Worm (Caenorhabditis elegans) whole organism, L1 larva: ENCODE results near the gene F48G7.9.

ENCODE experiments used
- C04F5.9 ChIP-seq: sonication (generic microtip); optimal IDR thresholded peaks from 2 replicates; lab custom pipeline; 2016; ENCODE audit warnings: missing genetic modification characterization, missing compliant biosample characterization
- C16A3.4 ChIP-seq: fragments of 150-350 bp; optimal IDR thresholded peaks from 2 replicates; lab custom pipeline; 2014; ENCODE audit warnings: missing biosample characterization, missing genetic modification characterization
- C34B4.2 ChIP-seq: sonication (generic microtip); optimal IDR thresholded peaks from 2 replicates; lab custom pipeline; 2017; ENCODE audit warnings: mild to moderate bottlenecking, missing genetic modification characterization, missing compliant biosample characterization
- Y116A8C.19 ChIP-seq: sonication (generic microtip); optimal IDR thresholded peaks from 2 replicates; lab custom pipeline; 2016; ENCODE audit warnings: missing compliant biosample characterization, missing genetic modification characterization, borderline replicate concordance
- aha-1 ChIP-seq: fragments of 150-350 bp; optimal IDR thresholded peaks from 2 replicates; lab custom pipeline; 2014; ENCODE audit warnings: missing biosample characterization, missing genetic modification characterization
- alr-1 ChIP-seq: fragments of 200-800 bp; sonication (Bioruptor generic); optimal IDR thresholded peaks from 2 replicates; lab custom pipeline; 2018; ENCODE audit warnings: borderline replicate concordance, mild to moderate bottlenecking, missing genetic modification characterization, missing compliant biosample characterization
- aly-2 ChIP-seq: fragments of 150-350 bp; optimal IDR thresholded peaks from 2 replicates; lab custom pipeline; 2014; ENCODE audit warnings: missing biosample characterization, missing genetic modification characterization
- blmp-1 ChIP-seq: fragments of 150-350 bp; optimal IDR thresholded peaks from 2 replicates; lab custom pipeline; 2014; ENCODE audit warnings: missing biosample characterization, missing genetic modification characterization
- ceh-63 ChIP-seq: fragments of 200-800 bp; sonication (Bioruptor generic); optimal IDR thresholded peaks from 2 replicates; lab custom pipeline; 2018; ENCODE audit warnings: mild to moderate bottlenecking, missing genetic modification characterization, missing compliant biosample characterization
- ces-1 ChIP-seq: fragments of 150-350 bp; optimal IDR thresholded peaks from 2 replicates; lab custom pipeline; 2014; ENCODE audit warnings: missing biosample characterization, missing genetic modification reagents, missing genetic modification characterization
- efl-1 ChIP-seq, 4 experiments: fragments of 150-350 bp; optimal IDR thresholded peaks in 3 of 4; peaks in 1 of 4; 1 replicate in 1 of 4; 2 replicates in 3 of 4; lab custom pipeline; 2014; ENCODE audit warnings: missing biosample characterization in 2 of 4, missing genetic modification characterization in 2 of 4, missing genetic modification reagents in 2 of 4
- efl-3 ChIP-seq: fragments of 200-800 bp; sonication (Bioruptor generic); optimal IDR thresholded peaks from 2 replicates; lab custom pipeline; 2018; ENCODE audit warnings: mild to moderate bottlenecking, missing genetic modification characterization, missing compliant biosample characterization
- egl-13 ChIP-seq: sonication (generic microtip); optimal IDR thresholded peaks from 2 replicates; lab custom pipeline; 2016; ENCODE audit warnings: missing genotype, missing genetic modification reagents, missing genetic modification characterization, missing compliant biosample characterization
- egl-27 ChIP-seq, 2 experiments: fragments of 150-350 bp in 1 of 2; sonication (generic microtip); optimal IDR thresholded peaks; 3 replicates each; lab custom pipeline; 2017 to 2018; ENCODE audit warnings: missing biosample characterization in 2 of 2, missing genetic modification characterization in 2 of 2, missing genetic modification reagents in 2 of 2
- elt-2 ChIP-seq: sonication (generic microtip); optimal IDR thresholded peaks from 2 replicates; lab custom pipeline; 2016; ENCODE audit warnings: missing genetic modification characterization, mild to moderate bottlenecking, inconsistent platforms, missing compliant biosample characterization, missing genetic modification reagents
- elt-3 ChIP-seq, 6 experiments: fragments of 150-350 bp in 1 of 6; sonication (generic microtip); optimal IDR thresholded peaks; 2 replicates each; lab custom pipeline; 2017 to 2018; ENCODE audit warnings: missing biosample characterization in 6 of 6, missing genetic modification characterization in 6 of 6, inconsistent platforms in 1 of 6
- fkh-4 ChIP-seq: sonication (generic microtip); optimal IDR thresholded peaks from 2 replicates; lab custom pipeline; 2016; ENCODE audit warnings: missing compliant biosample characterization, missing genetic modification characterization, borderline replicate concordance
- fkh-8 ChIP-seq: sonication (generic microtip); optimal IDR thresholded peaks from 2 replicates; lab custom pipeline; 2016; ENCODE audit warnings: mild to moderate bottlenecking, missing genetic modification characterization, missing compliant biosample characterization
- fos-1 ChIP-seq: fragments of 150-350 bp; optimal IDR thresholded peaks from 2 replicates; lab custom pipeline; 2014; ENCODE audit warnings: missing biosample characterization, missing genetic modification characterization
- hpl-2 ChIP-seq: fragments of 150-350 bp; optimal IDR thresholded peaks from 2 replicates; lab custom pipeline; 2014; ENCODE audit warnings: missing biosample characterization, missing genetic modification reagents, missing genetic modification characterization
- isw-1 ChIP-seq: fragments of 200-800 bp; sonication (Bioruptor generic); IDR thresholded peaks from 2 replicates; pipeline ENCODE4 v1.3.6; 2022; ENCODE audit warnings: missing genetic modification characterization, missing compliant biosample characterization
- jun-1 ChIP-seq: fragments of 150-350 bp; optimal IDR thresholded peaks from 2 replicates; lab custom pipeline; 2014; ENCODE audit warnings: missing biosample characterization, missing genetic modification reagents, missing genetic modification characterization
- lin-13 ChIP-seq: fragments of 150-350 bp; optimal IDR thresholded peaks from 2 replicates; lab custom pipeline; 2014; ENCODE audit warnings: missing biosample characterization, missing genetic modification reagents, missing genetic modification characterization
- lin-14 ChIP-seq: fragments of 200-800 bp; sonication (Bioruptor generic); optimal IDR thresholded peaks from 2 replicates; lab custom pipeline; 2018; ENCODE audit warnings: mild to moderate bottlenecking, missing genetic modification characterization, moderate library complexity, missing compliant biosample characterization
- lin-15B ChIP-seq: fragments of 150-350 bp; sonication (generic microtip); optimal IDR thresholded peaks from 3 replicates; lab custom pipeline; 2014; ENCODE audit warnings: missing biosample characterization, missing genetic modification characterization
- lin-35 ChIP-seq, 2 experiments: fragments of 150-350 bp; optimal IDR thresholded peaks; 2 replicates each; lab custom pipeline; 2014; ENCODE audit warnings: missing biosample characterization in 2 of 2, missing genetic modification characterization in 2 of 2, missing genetic modification reagents in 2 of 2
- lsy-2 ChIP-seq, 2 experiments: fragments of 150-350 bp; optimal IDR thresholded peaks; 2 replicates each; lab custom pipeline; 2014; ENCODE audit warnings: missing biosample characterization in 2 of 2, missing genetic modification characterization in 2 of 2
- mab-9 ChIP-seq: fragments of 200-800 bp; sonication (Bioruptor generic); IDR thresholded peaks from 2 replicates; pipeline ENCODE4 v1.3.6; 2022; ENCODE audit warnings: missing genetic modification reagents, missing genetic modification characterization, missing compliant biosample characterization
- mdl-1 ChIP-seq, 2 experiments: fragments of 150-350 bp; optimal IDR thresholded peaks; 2 replicates each; lab custom pipeline; 2014 to 2017; ENCODE audit warnings: missing biosample characterization in 2 of 2, missing genetic modification characterization in 2 of 2, inconsistent platforms in 1 of 2
- nhr-20 ChIP-seq: sonication (generic microtip); optimal IDR thresholded peaks from 2 replicates; lab custom pipeline; 2016; ENCODE audit warnings: mild to moderate bottlenecking, missing genetic modification characterization, missing compliant biosample characterization
- nhr-237 ChIP-seq: fragments of 150-350 bp; optimal IDR thresholded peaks from 2 replicates; lab custom pipeline; 2014; ENCODE audit warnings: missing biosample characterization, missing genetic modification characterization
- nhr-28 ChIP-seq: fragments of 150-350 bp; optimal IDR thresholded peaks from 2 replicates; lab custom pipeline; 2014; ENCODE audit warnings: missing biosample characterization, missing genetic modification characterization
- nhr-47 ChIP-seq: sonication (generic microtip); optimal IDR thresholded peaks from 2 replicates; lab custom pipeline; 2016; ENCODE audit warnings: mild to moderate bottlenecking, missing genetic modification characterization, moderate library complexity, missing compliant biosample characterization
- nhr-71 ChIP-seq: sonication (generic microtip); optimal IDR thresholded peaks from 2 replicates; lab custom pipeline; 2016; ENCODE audit warnings: mild to moderate bottlenecking, missing genetic modification characterization, moderate library complexity, missing compliant biosample characterization
- nhr-90 ChIP-seq: sonication (generic microtip); optimal IDR thresholded peaks from 2 replicates; lab custom pipeline; 2016; ENCODE audit warnings: mild to moderate bottlenecking, missing genetic modification characterization, missing compliant biosample characterization; ENCODE audit not compliant: poor library complexity
- pax-3 ChIP-seq: fragments of 200-800 bp; sonication (Bioruptor generic); optimal IDR thresholded peaks from 2 replicates; lab custom pipeline; 2018; ENCODE audit warnings: mild to moderate bottlenecking, missing genetic modification characterization, moderate library complexity, missing compliant biosample characterization
- pqm-1 ChIP-seq: sonication (generic microtip); optimal IDR thresholded peaks from 3 replicates; lab custom pipeline; 2017; ENCODE audit warnings: missing biosample characterization, missing genetic modification characterization
- snpc-4 ChIP-seq: fragments of 150-350 bp; optimal IDR thresholded peaks from 2 replicates; lab custom pipeline; 2014; ENCODE audit warnings: missing biosample characterization, missing genetic modification characterization
- snu-23 ChIP-seq: sonication (generic microtip); optimal IDR thresholded peaks from 2 replicates; lab custom pipeline; 2016; ENCODE audit warnings: missing genetic modification characterization, missing compliant biosample characterization
- sup-37 ChIP-seq: fragments of 200-800 bp; sonication (Bioruptor generic); optimal IDR thresholded peaks from 2 replicates; lab custom pipeline; 2018; ENCODE audit warnings: mild to moderate bottlenecking, missing genetic modification characterization, missing compliant biosample characterization
- tbx-2 ChIP-seq: sonication (generic microtip); optimal IDR thresholded peaks from 2 replicates; lab custom pipeline; 2016; ENCODE audit warnings: missing genetic modification characterization, missing compliant biosample characterization
- tlp-1 ChIP-seq: fragments of 150-350 bp; optimal IDR thresholded peaks from 2 replicates; lab custom pipeline; 2014; ENCODE audit warnings: missing biosample characterization, missing genetic modification characterization
- unc-130 ChIP-seq: fragments of 150-350 bp; optimal IDR thresholded peaks from 2 replicates; lab custom pipeline; 2017; ENCODE audit warnings: missing biosample characterization, missing genetic modification characterization, inconsistent platforms
- unc-86 ChIP-seq: sonication (generic microtip); optimal IDR thresholded peaks from 2 replicates; lab custom pipeline; 2016; ENCODE audit warnings: missing genetic modification characterization, missing compliant biosample characterization
- unc-98 ChIP-seq: fragments of 200-800 bp; sonication (Bioruptor generic); IDR thresholded peaks from 2 replicates; pipeline ENCODE4 v1.3.6; 2022; ENCODE audit warnings: missing genetic modification characterization, missing compliant biosample characterization
- xbp-1 ChIP-seq: sonication (generic microtip); optimal IDR thresholded peaks from 2 replicates; lab custom pipeline; 2016; ENCODE audit warnings: missing genetic modification characterization, missing compliant biosample characterization
- zag-1 ChIP-seq: fragments of 150-350 bp; optimal IDR thresholded peaks from 2 replicates; lab custom pipeline; 2014; ENCODE audit warnings: missing biosample characterization, missing genetic modification characterization
- ztf-11 ChIP-seq, 2 experiments: sonication (generic microtip); optimal IDR thresholded peaks; 2 replicates each; lab custom pipeline; 2016 to 2017; ENCODE audit warnings: missing genetic modification characterization in 2 of 2, missing biosample characterization in 1 of 2, missing compliant biosample characterization in 1 of 2

Gene F48G7.9

DNA sequence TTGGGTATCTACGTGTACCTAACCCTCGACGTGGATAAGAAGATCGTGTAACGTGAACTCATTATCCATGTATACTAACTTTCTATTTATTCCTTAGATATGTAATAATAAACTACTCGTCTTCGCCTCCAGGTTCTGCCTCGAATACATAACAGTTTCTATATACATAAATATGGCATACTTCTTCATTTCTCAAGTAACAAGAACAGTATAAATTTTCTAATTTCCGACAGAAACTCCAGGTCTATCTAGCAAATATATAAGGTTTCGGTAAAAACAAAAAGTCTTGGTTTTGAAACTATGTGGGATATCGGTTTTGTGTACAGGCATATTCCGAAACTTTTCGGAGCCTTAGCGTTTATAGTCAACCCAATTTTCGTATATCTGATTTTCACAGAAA, 9.9 kb upstream of the F48G7.9 start, which contains the start of gene srj-37 (continued):
- TF ChIP-seq alr-1 (tag; lab: Kevin White, UChicago): no peak

DNA sequence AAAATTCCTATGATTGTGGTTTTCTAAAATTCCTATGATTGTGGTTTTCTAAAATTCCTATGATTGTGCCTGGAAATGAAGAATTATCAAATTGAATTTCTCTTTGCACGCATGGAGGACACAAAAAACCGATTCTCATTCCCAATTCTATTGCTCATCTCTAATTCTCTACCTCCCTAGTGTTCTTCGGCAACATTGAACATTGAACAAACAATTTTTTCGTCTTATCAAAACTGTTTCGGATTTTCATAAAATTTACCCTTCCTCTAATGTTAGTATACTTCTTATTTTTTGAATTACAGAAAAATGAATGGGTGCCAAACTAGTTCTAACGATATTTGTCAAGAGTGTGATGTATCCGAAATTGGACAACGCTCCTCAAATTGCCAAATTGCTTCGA, 7.9 kb upstream of the F48G7.9 start, which contains the start of gene pals-31:
Gene pals-31, plus strand, starts transcription at position 301 of the 400 bp plus-strand sequence.
- TF ChIP-seq aha-1 (tag; lab: Kevin White, UChicago) (no peak), tlp-1 (no peak), ztf-11 (tag; optimal IDR thresholded peaks at IDR 0.05; lab: Kevin White, UChicago) (no peak), elt-2 (tag; lab: Kevin White, UChicago) (no peak), fos-1 (tag; lab: Kevin White, UChicago) (no peak), nhr-28 (tag; lab: Kevin White, UChicago) (no peak), ces-1 (GFP tag; lab: Kevin White, UChicago) (no peak), lin-15B (tag; lab: Kevin White, UChicago) (no peak), nhr-71 (tag; lab: Kevin White, UChicago) (no peak), unc-98 (GFP tag; lab: Robert Waterston, UW) (no peak), snu-23 (no peak), fkh-8 (tag; lab: Kevin White, UChicago) (no peak), unc-86 (tag; lab: Kevin White, UChicago) (no peak), tbx-2 (tag; lab: Kevin White, UChicago) (no peak), mab-9 (GFP tag; lab: Robert Waterston, UW) (no peak), pqm-1 (no peak), C04F5.9 (tag; lab: Kevin White, UChicago) (no peak), efl-3 (no peak), efl-1 (optimal IDR thresholded peaks at IDR 0.05; lab: Kevin White, UChicago) (no peak), efl-1 (GFP tag; optimal IDR thresholded peaks at IDR 0.05 in 1 of 2; lab: Kevin White, UChicago) (no peak), fkh-4 (no peak)

DNA sequence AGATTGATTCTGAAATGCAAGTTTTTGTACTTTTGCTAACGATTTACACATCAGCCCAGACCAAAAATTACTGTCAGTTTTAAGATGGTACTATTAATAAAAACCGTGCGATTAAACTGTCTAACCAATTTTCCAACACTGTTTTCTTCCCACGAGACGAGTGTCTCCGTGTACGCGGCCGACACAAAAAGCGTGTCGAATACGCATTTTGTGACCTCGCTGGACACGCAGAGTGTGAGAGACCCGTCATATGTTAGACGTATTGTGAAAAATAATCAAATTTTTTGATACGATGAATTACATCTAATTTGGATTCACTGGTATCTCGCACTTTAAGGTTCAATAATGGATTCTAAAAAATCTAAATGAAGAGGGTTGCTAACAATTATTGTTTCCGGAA, 7.2 kb upstream of the F48G7.9 start:
- TF ChIP-seq isw-1 (GFP tag; lab: Robert Waterston, UW): no peak
- TF ChIP-seq lin-13: no peak
- no peak for TF ChIP-seq pqm-1
- no peak for TF ChIP-seq nhr-47 (tag; lab: Kevin White, UChicago)
- TF ChIP-seq ceh-63 (GFP tag; lab: Kevin White, UChicago): no peak
- TF ChIP-seq egl-13: no peak
- no peak for TF ChIP-seq Y116A8C.19 (tag; lab: Kevin White, UChicago)
- TF ChIP-seq unc-130 (tag; lab: Kevin White, UChicago): peak; percentile 20
- TF ChIP-seq blmp-1: peak; percentile 35
- no peak for TF ChIP-seq egl-27 (tag; optimal IDR thresholded peaks at IDR 0.05; lab: Kevin White, UChicago)
- no peak for TF ChIP-seq pax-3 (tag; lab: Kevin White, UChicago)
- peak in 1 of 2 experiments; percentile 47 for TF ChIP-seq mdl-1 (tag; optimal IDR thresholded peaks at IDR 0.05; lab: Kevin White, UChicago)
- TF ChIP-seq elt-3 (tag; optimal IDR thresholded peaks at IDR 0.05; lab: Kevin White, UChicago): peak in 1 of 6 experiments; percentile 8
- peak; percentile 29 for TF ChIP-seq elt-2 (tag; lab: Kevin White, UChicago)
- TF ChIP-seq lin-35 (GFP tag; optimal IDR thresholded peaks at IDR 0.05; lab: Kevin White, UChicago): peak in 1 of 2 experiments; percentile 67
- no peak for TF ChIP-seq jun-1 (tag; lab: Kevin White, UChicago)
- TF ChIP-seq xbp-1 (tag; lab: Kevin White, UChicago): no peak
- peak; percentile 27 for TF ChIP-seq nhr-71 (tag; lab: Kevin White, UChicago)
- TF ChIP-seq tbx-2 (tag; lab: Kevin White, UChicago): no peak
- TF ChIP-seq zag-1 (tag; lab: Kevin White, UChicago): no peak
- no peak for TF ChIP-seq unc-86 (tag; lab: Kevin White, UChicago)
- TF ChIP-seq nhr-90 (tag; lab: Kevin White, UChicago): peak; percentile 0
- TF ChIP-seq nhr-237: no peak
- no peak for TF ChIP-seq aly-2
- no peak for TF ChIP-seq hpl-2 (GFP tag; lab: Kevin White, UChicago)
- TF ChIP-seq snpc-4 (tag; lab: Kevin White, UChicago): peak; percentile 66
- peak; percentile 95 for TF ChIP-seq lin-14 (GFP tag; lab: Kevin White, UChicago)
- TF ChIP-seq efl-1 (optimal IDR thresholded peaks at IDR 0.05; lab: Kevin White, UChicago): no peak
- no peak for TF ChIP-seq efl-1 (GFP tag; optimal IDR thresholded peaks at IDR 0.05 in 1 of 2; lab: Kevin White, UChicago)
- TF ChIP-seq snu-23: peak; percentile 44
- TF ChIP-seq lsy-2 (tag; optimal IDR thresholded peaks at IDR 0.05; lab: Kevin White, UChicago): peak in 1 of 2 experiments; percentile 10
- peak; percentile 27 for TF ChIP-seq C16A3.4 (tag; lab: Kevin White, UChicago)
- no peak for TF ChIP-seq C34B4.2 (tag; lab: Kevin White, UChicago)
- no peak for TF ChIP-seq sup-37 (GFP tag; lab: Kevin White, UChicago)
- peak; percentile 33 for TF ChIP-seq nhr-20
